Fruit fly (Drosophila melanogaster) whole organism, prepupa: ENCODE data around the gene Tm1.

Source experiments
- CG3032 ChIP-seq: fragments of 200-800 bp; optimal IDR thresholded peaks from 2 replicates; lab custom pipeline; 2019; ENCODE audit warnings: missing biosample characterization, mild to moderate bottlenecking, missing genetic modification characterization, moderate library complexity
- CG31627 ChIP-seq: fragments of 200-800 bp; sonication (Bioruptor generic); optimal IDR thresholded peaks from 3 replicates; lab custom pipeline; 2016; ENCODE audit warnings: missing biosample characterization, missing genetic modification characterization
- CG4318 ChIP-seq: fragments of 200-800 bp; sonication (Bioruptor generic); optimal IDR thresholded peaks from 3 replicates; lab custom pipeline; 2017; ENCODE audit warnings: missing biosample characterization, mild to moderate bottlenecking, missing genetic modification characterization
- CG7368 ChIP-seq: fragments of 200-800 bp; sonication (Bioruptor generic); optimal IDR thresholded peaks from 3 replicates; lab custom pipeline; 2016; ENCODE audit warnings: missing biosample characterization, missing genetic modification characterization
- Eip75B ChIP-seq: fragments of 200-800 bp; sonication (Bioruptor generic); optimal IDR thresholded peaks from 3 replicates; lab custom pipeline; 2016; ENCODE audit warnings: missing biosample characterization, missing genetic modification characterization
- Gug ChIP-seq: fragments of 200-800 bp; sonication (Bioruptor generic); IDR thresholded peaks from 2 replicates; pipeline ENCODE4 v1.3.6; 2022; ENCODE audit warnings: missing biosample characterization, missing genetic modification characterization
- Hr38 ChIP-seq: sonication (Bioruptor generic); optimal IDR thresholded peaks from 2 replicates; lab custom pipeline; 2016; ENCODE audit warnings: missing biosample characterization, missing genetic modification characterization
- Hr39 ChIP-seq: fragments of 200-800 bp; sonication (Bioruptor generic); optimal IDR thresholded peaks from 2 replicates; lab custom pipeline; 2016; ENCODE audit warnings: missing biosample characterization, missing genetic modification characterization
- Sox14 ChIP-seq: fragments of 200-800 bp; sonication (Bioruptor generic); optimal IDR thresholded peaks from 3 replicates; lab custom pipeline; 2016; ENCODE audit warnings: missing biosample characterization, missing genetic modification characterization
- dac ChIP-seq: fragments of 200-800 bp; sonication (Bioruptor generic); optimal IDR thresholded peaks from 2 replicates; lab custom pipeline; 2017; ENCODE audit warnings: missing biosample characterization, mild to moderate bottlenecking, missing genetic modification characterization

- TF ChIP-seq CG31627 (GFP tag; lab: Kevin White, UChicago) (no peak), Sox14 (no peak), CG4318 (GFP tag; lab: Kevin White, UChicago) (no peak), Gug (GFP tag; lab: Robert Waterston, UW) (no peak), CG3032 (tag; lab: Kevin White, UChicago) (no peak), CG7368 (GFP tag; lab: Kevin White, UChicago) (no peak), dac (GFP tag; lab: Kevin White, UChicago) (no peak), Hr38 (GFP tag; lab: Kevin White, UChicago) (no peak), Eip75B (GFP tag; lab: Kevin White, UChicago) (no peak), Hr39 (GFP tag; lab: Kevin White, UChicago) (no peak)
Observed at dm6 chr3R:15293878-15294350, 15.9 kb downstream of the Tm1 start.
